Worm (Caenorhabditis elegans) whole organism, L1 larva: ENCODE results near the gene F48G7.7.

Experiments used
- C04F5.9 ChIP-seq: sonication (generic microtip); optimal IDR thresholded peaks from 2 replicates; lab custom pipeline; 2016; ENCODE audit warnings: missing genetic modification characterization, missing compliant biosample characterization
- C16A3.4 ChIP-seq: fragments of 150-350 bp; optimal IDR thresholded peaks from 2 replicates; lab custom pipeline; 2014; ENCODE audit warnings: missing biosample characterization, missing genetic modification characterization
- F16B12.6 ChIP-seq: fragments of 150-350 bp; optimal IDR thresholded peaks from 2 replicates; lab custom pipeline; 2014; ENCODE audit warnings: missing biosample characterization, missing genetic modification characterization
- Y116A8C.19 ChIP-seq: sonication (generic microtip); optimal IDR thresholded peaks from 2 replicates; lab custom pipeline; 2016; ENCODE audit warnings: missing compliant biosample characterization, missing genetic modification characterization, borderline replicate concordance
- aly-2 ChIP-seq: fragments of 150-350 bp; optimal IDR thresholded peaks from 2 replicates; lab custom pipeline; 2014; ENCODE audit warnings: missing biosample characterization, missing genetic modification characterization
- blmp-1 ChIP-seq: fragments of 150-350 bp; optimal IDR thresholded peaks from 2 replicates; lab custom pipeline; 2014; ENCODE audit warnings: missing biosample characterization, missing genetic modification characterization
- ceh-63 ChIP-seq: fragments of 200-800 bp; sonication (Bioruptor generic); optimal IDR thresholded peaks from 2 replicates; lab custom pipeline; 2018; ENCODE audit warnings: mild to moderate bottlenecking, missing genetic modification characterization, missing compliant biosample characterization
- ceh-82 ChIP-seq, 3 experiments: fragments of 150-350 bp in 1 of 3; sonication (generic microtip) in 2 of 3; optimal IDR thresholded peaks; 2 replicates each; lab custom pipeline; 2014 to 2017; ENCODE audit warnings: missing biosample characterization in 3 of 3, missing genetic modification characterization in 3 of 3
- ces-1 ChIP-seq: fragments of 150-350 bp; optimal IDR thresholded peaks from 2 replicates; lab custom pipeline; 2014; ENCODE audit warnings: missing biosample characterization, missing genetic modification reagents, missing genetic modification characterization
- dpl-1 ChIP-seq, 3 experiments: fragments of 150-350 bp in 2 of 3; sonication (generic microtip) in 1 of 3; optimal IDR thresholded peaks; 2 replicates each; lab custom pipeline; 2014 to 2017; ENCODE audit warnings: missing biosample characterization in 3 of 3, missing genetic modification characterization in 3 of 3, missing genetic modification reagents in 3 of 3
- efl-1 ChIP-seq, 4 experiments: fragments of 150-350 bp; optimal IDR thresholded peaks in 3 of 4; peaks in 1 of 4; 1 replicate in 1 of 4; 2 replicates in 3 of 4; lab custom pipeline; 2014; ENCODE audit warnings: missing biosample characterization in 2 of 4, missing genetic modification characterization in 2 of 4, missing genetic modification reagents in 2 of 4
- elt-2 ChIP-seq: sonication (generic microtip); optimal IDR thresholded peaks from 2 replicates; lab custom pipeline; 2016; ENCODE audit warnings: missing genetic modification characterization, mild to moderate bottlenecking, inconsistent platforms, missing compliant biosample characterization, missing genetic modification reagents
- elt-3 ChIP-seq, 6 experiments: fragments of 150-350 bp in 1 of 6; sonication (generic microtip); optimal IDR thresholded peaks; 2 replicates each; lab custom pipeline; 2017 to 2018; ENCODE audit warnings: missing biosample characterization in 6 of 6, missing genetic modification characterization in 6 of 6, inconsistent platforms in 1 of 6
- ets-5 ChIP-seq: fragments of 200-800 bp; sonication (Bioruptor generic); IDR thresholded peaks from 2 replicates; pipeline ENCODE4 v1.3.6; 2022; ENCODE audit warnings: missing genetic modification characterization, missing compliant biosample characterization
- fkh-8 ChIP-seq: sonication (generic microtip); optimal IDR thresholded peaks from 2 replicates; lab custom pipeline; 2016; ENCODE audit warnings: mild to moderate bottlenecking, missing genetic modification characterization, missing compliant biosample characterization
- isw-1 ChIP-seq: fragments of 200-800 bp; sonication (Bioruptor generic); IDR thresholded peaks from 2 replicates; pipeline ENCODE4 v1.3.6; 2022; ENCODE audit warnings: missing genetic modification characterization, missing compliant biosample characterization
- lin-14 ChIP-seq: fragments of 200-800 bp; sonication (Bioruptor generic); optimal IDR thresholded peaks from 2 replicates; lab custom pipeline; 2018; ENCODE audit warnings: mild to moderate bottlenecking, missing genetic modification characterization, moderate library complexity, missing compliant biosample characterization
- lin-15B ChIP-seq: fragments of 150-350 bp; sonication (generic microtip); optimal IDR thresholded peaks from 3 replicates; lab custom pipeline; 2014; ENCODE audit warnings: missing biosample characterization, missing genetic modification characterization
- lin-35 ChIP-seq, 2 experiments: fragments of 150-350 bp; optimal IDR thresholded peaks; 2 replicates each; lab custom pipeline; 2014; ENCODE audit warnings: missing biosample characterization in 2 of 2, missing genetic modification characterization in 2 of 2, missing genetic modification reagents in 2 of 2
- lsy-2 ChIP-seq, 2 experiments: fragments of 150-350 bp; optimal IDR thresholded peaks; 2 replicates each; lab custom pipeline; 2014; ENCODE audit warnings: missing biosample characterization in 2 of 2, missing genetic modification characterization in 2 of 2
- mdl-1 ChIP-seq, 2 experiments: fragments of 150-350 bp; optimal IDR thresholded peaks; 2 replicates each; lab custom pipeline; 2014 to 2017; ENCODE audit warnings: missing biosample characterization in 2 of 2, missing genetic modification characterization in 2 of 2, inconsistent platforms in 1 of 2
- nhr-12 ChIP-seq: sonication (generic microtip); optimal IDR thresholded peaks from 2 replicates; lab custom pipeline; 2017; ENCODE audit warnings: missing biosample characterization, missing genetic modification characterization
- nhr-20 ChIP-seq: sonication (generic microtip); optimal IDR thresholded peaks from 2 replicates; lab custom pipeline; 2016; ENCODE audit warnings: mild to moderate bottlenecking, missing genetic modification characterization, missing compliant biosample characterization
- nhr-237 ChIP-seq: fragments of 150-350 bp; optimal IDR thresholded peaks from 2 replicates; lab custom pipeline; 2014; ENCODE audit warnings: missing biosample characterization, missing genetic modification characterization
- nhr-28 ChIP-seq: fragments of 150-350 bp; optimal IDR thresholded peaks from 2 replicates; lab custom pipeline; 2014; ENCODE audit warnings: missing biosample characterization, missing genetic modification characterization
- nhr-47 ChIP-seq: sonication (generic microtip); optimal IDR thresholded peaks from 2 replicates; lab custom pipeline; 2016; ENCODE audit warnings: mild to moderate bottlenecking, missing genetic modification characterization, moderate library complexity, missing compliant biosample characterization
- nhr-71 ChIP-seq: sonication (generic microtip); optimal IDR thresholded peaks from 2 replicates; lab custom pipeline; 2016; ENCODE audit warnings: mild to moderate bottlenecking, missing genetic modification characterization, moderate library complexity, missing compliant biosample characterization
- nhr-76 ChIP-seq: sonication (generic microtip); optimal IDR thresholded peaks from 2 replicates; lab custom pipeline; 2017; ENCODE audit warnings: missing biosample characterization, missing genetic modification characterization
- nhr-77 ChIP-seq: fragments of 150-350 bp; optimal IDR thresholded peaks from 2 replicates; lab custom pipeline; 2014; ENCODE audit warnings: missing biosample characterization, missing genetic modification characterization
- nhr-84 ChIP-seq: sonication (generic microtip); optimal IDR thresholded peaks from 2 replicates; lab custom pipeline; 2017; ENCODE audit warnings: missing biosample characterization, missing genetic modification characterization
- nhr-85 ChIP-seq: sonication (generic microtip); peaks from one replicate; lab custom pipeline; 2016; ENCODE audit warnings: missing genetic modification characterization, inconsistent platforms, missing compliant biosample characterization
- nhr-90 ChIP-seq: sonication (generic microtip); optimal IDR thresholded peaks from 2 replicates; lab custom pipeline; 2016; ENCODE audit warnings: mild to moderate bottlenecking, missing genetic modification characterization, missing compliant biosample characterization; ENCODE audit not compliant: poor library complexity
- pag-3 ChIP-seq: sonication (generic microtip); optimal IDR thresholded peaks from 2 replicates; lab custom pipeline; 2017; ENCODE audit warnings: missing genetic modification characterization, mild to moderate bottlenecking, missing compliant biosample characterization, antibody characterized with exemption, borderline replicate concordance; ENCODE audit not compliant: insufficient read depth
- pax-3 ChIP-seq: fragments of 200-800 bp; sonication (Bioruptor generic); optimal IDR thresholded peaks from 2 replicates; lab custom pipeline; 2018; ENCODE audit warnings: mild to moderate bottlenecking, missing genetic modification characterization, moderate library complexity, missing compliant biosample characterization
- pqm-1 ChIP-seq: sonication (generic microtip); optimal IDR thresholded peaks from 3 replicates; lab custom pipeline; 2017; ENCODE audit warnings: missing biosample characterization, missing genetic modification characterization
- rnt-1 ChIP-seq: sonication (generic microtip); optimal IDR thresholded peaks from 2 replicates; lab custom pipeline; 2016; ENCODE audit warnings: mild to moderate bottlenecking, missing genetic modification characterization, moderate library complexity, missing compliant biosample characterization
- skn-1 ChIP-seq: fragments of 150-350 bp; optimal IDR thresholded peaks from 2 replicates; lab custom pipeline; 2014; ENCODE audit warnings: missing biosample characterization, missing genetic modification characterization
- snpc-4 ChIP-seq: fragments of 150-350 bp; optimal IDR thresholded peaks from 2 replicates; lab custom pipeline; 2014; ENCODE audit warnings: missing biosample characterization, missing genetic modification characterization
- snu-23 ChIP-seq: sonication (generic microtip); optimal IDR thresholded peaks from 2 replicates; lab custom pipeline; 2016; ENCODE audit warnings: missing genetic modification characterization, missing compliant biosample characterization
- sox-4 ChIP-seq: sonication (generic microtip); optimal IDR thresholded peaks from 2 replicates; lab custom pipeline; 2016; ENCODE audit warnings: missing genetic modification characterization, missing compliant biosample characterization
- sup-37 ChIP-seq: fragments of 200-800 bp; sonication (Bioruptor generic); optimal IDR thresholded peaks from 2 replicates; lab custom pipeline; 2018; ENCODE audit warnings: mild to moderate bottlenecking, missing genetic modification characterization, missing compliant biosample characterization
- swsn-7 ChIP-seq: sonication (generic microtip); optimal IDR thresholded peaks from 2 replicates; lab custom pipeline; 2016; ENCODE audit warnings: missing genetic modification characterization, missing compliant biosample characterization
- unc-30 ChIP-seq: sonication (generic microtip); optimal IDR thresholded peaks from 2 replicates; lab custom pipeline; 2017; ENCODE audit warnings: missing biosample characterization, missing genetic modification characterization
- unc-62 ChIP-seq: fragments of 150-350 bp; optimal IDR thresholded peaks from 2 replicates; lab custom pipeline; 2014; ENCODE audit warnings: missing biosample characterization, missing genetic modification reagents, missing genetic modification characterization
- zip-4 ChIP-seq: fragments of 200-800 bp; sonication (Bioruptor generic); optimal IDR thresholded peaks from 2 replicates; lab custom pipeline; 2018; ENCODE audit warnings: mild to moderate bottlenecking, missing genetic modification characterization, moderate library complexity, missing compliant biosample characterization
- ztf-11 ChIP-seq, 2 experiments: sonication (generic microtip); optimal IDR thresholded peaks; 2 replicates each; lab custom pipeline; 2016 to 2017; ENCODE audit warnings: missing genetic modification characterization in 2 of 2, missing biosample characterization in 1 of 2, missing compliant biosample characterization in 1 of 2

F48G7.7 gene

DNA sequence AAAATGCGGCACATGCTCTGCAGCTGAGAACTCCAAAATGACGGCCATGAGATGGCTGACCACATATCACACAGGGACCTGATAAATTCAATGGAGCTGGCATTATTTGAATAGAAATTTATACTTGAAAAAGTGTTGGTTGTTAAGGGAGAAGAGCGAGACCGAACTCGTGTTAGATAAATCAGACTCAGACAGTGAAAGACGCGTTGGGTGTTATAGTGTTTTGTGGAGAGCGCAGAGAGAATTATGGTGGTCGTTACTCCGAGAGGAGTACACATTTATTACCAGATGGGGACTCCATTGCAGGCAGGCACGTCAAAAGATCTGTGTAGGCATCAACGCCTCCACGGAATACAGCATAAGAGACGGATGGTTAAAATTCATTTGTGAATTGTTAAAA lies 16.5 kb upstream of the F48G7.7 start, which contains the start of gene nhr-190:
nhr-190 (minus strand) TSS at position 175 of the 400 bp plus-strand sequence.
- TF ChIP-seq rnt-1 (tag; lab: Kevin White, UChicago) (peak; percentile 33), ces-1 (no peak), nhr-20 (peak; percentile 22), swsn-7 (tag; lab: Kevin White, UChicago) (peak; percentile 30), nhr-84 (no peak), efl-1 (optimal IDR thresholded peaks at IDR 0.05; lab: Kevin White, UChicago) (peak; percentile 31 to 47), efl-1 (GFP tag; optimal IDR thresholded peaks at IDR 0.05 in 1 of 2; lab: Kevin White, UChicago) (no peak), nhr-76 (tag; lab: Kevin White, UChicago) (no peak), ceh-82 (tag; optimal IDR thresholded peaks at IDR 0.05; lab: Kevin White, UChicago) (peak in 1 of 3 experiments; percentile 2), fkh-8 (tag; lab: Kevin White, UChicago) (peak; percentile 41), ets-5 (GFP tag; lab: Robert Waterston, UW) (no peak)

DNA sequence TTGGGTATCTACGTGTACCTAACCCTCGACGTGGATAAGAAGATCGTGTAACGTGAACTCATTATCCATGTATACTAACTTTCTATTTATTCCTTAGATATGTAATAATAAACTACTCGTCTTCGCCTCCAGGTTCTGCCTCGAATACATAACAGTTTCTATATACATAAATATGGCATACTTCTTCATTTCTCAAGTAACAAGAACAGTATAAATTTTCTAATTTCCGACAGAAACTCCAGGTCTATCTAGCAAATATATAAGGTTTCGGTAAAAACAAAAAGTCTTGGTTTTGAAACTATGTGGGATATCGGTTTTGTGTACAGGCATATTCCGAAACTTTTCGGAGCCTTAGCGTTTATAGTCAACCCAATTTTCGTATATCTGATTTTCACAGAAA lies 12.1 kb upstream of the F48G7.7 start, which contains the start of gene srj-37:
srj-37 (plus strand) TSS at position 301 of the 400 bp plus-strand sequence.
- no peak for TF ChIP-seq ztf-11 (tag; optimal IDR thresholded peaks at IDR 0.05; lab: Kevin White, UChicago)
- no peak for TF ChIP-seq aly-2 (tag; lab: Kevin White, UChicago)
- no peak for TF ChIP-seq lsy-2 (tag; optimal IDR thresholded peaks at IDR 0.05; lab: Kevin White, UChicago)
- TF ChIP-seq swsn-7 (tag; lab: Kevin White, UChicago): no peak
- TF ChIP-seq isw-1 (GFP tag; lab: Robert Waterston, UW): no peak
- no peak for TF ChIP-seq Y116A8C.19 (tag; lab: Kevin White, UChicago)
- TF ChIP-seq nhr-20: no peak
- TF ChIP-seq nhr-77: no peak
- TF ChIP-seq zip-4: no peak
- no peak for TF ChIP-seq C04F5.9 (tag; lab: Kevin White, UChicago)
- no peak for TF ChIP-seq pax-3
- no peak for TF ChIP-seq unc-62 (GFP tag; lab: Kevin White, UChicago)
- TF ChIP-seq sup-37 (GFP tag; lab: Kevin White, UChicago): no peak
- no peak for TF ChIP-seq nhr-47
- no peak for TF ChIP-seq dpl-1 (GFP tag; optimal IDR thresholded peaks at IDR 0.05; lab: Kevin White, UChicago)
- TF ChIP-seq, all 84 proteins: peak for 0

DNA sequence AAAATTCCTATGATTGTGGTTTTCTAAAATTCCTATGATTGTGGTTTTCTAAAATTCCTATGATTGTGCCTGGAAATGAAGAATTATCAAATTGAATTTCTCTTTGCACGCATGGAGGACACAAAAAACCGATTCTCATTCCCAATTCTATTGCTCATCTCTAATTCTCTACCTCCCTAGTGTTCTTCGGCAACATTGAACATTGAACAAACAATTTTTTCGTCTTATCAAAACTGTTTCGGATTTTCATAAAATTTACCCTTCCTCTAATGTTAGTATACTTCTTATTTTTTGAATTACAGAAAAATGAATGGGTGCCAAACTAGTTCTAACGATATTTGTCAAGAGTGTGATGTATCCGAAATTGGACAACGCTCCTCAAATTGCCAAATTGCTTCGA lies 10.1 kb upstream of the F48G7.7 start, which contains the start of gene pals-31:
pals-31 (plus strand) TSS at position 301 of the 400 bp plus-strand sequence.
- no peak for TF ChIP-seq ets-5 (GFP tag; lab: Robert Waterston, UW)
- no peak for TF ChIP-seq pag-3 (tag; lab: Kevin White, UChicago)
- no peak for TF ChIP-seq fkh-8 (tag; lab: Kevin White, UChicago)
- TF ChIP-seq nhr-71: no peak
- no peak for TF ChIP-seq lin-15B (tag; lab: Kevin White, UChicago)

DNA sequence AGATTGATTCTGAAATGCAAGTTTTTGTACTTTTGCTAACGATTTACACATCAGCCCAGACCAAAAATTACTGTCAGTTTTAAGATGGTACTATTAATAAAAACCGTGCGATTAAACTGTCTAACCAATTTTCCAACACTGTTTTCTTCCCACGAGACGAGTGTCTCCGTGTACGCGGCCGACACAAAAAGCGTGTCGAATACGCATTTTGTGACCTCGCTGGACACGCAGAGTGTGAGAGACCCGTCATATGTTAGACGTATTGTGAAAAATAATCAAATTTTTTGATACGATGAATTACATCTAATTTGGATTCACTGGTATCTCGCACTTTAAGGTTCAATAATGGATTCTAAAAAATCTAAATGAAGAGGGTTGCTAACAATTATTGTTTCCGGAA lies 9.4 kb upstream of the F48G7.7 start:
- peak in 1 of 2 experiments; percentile 47 for TF ChIP-seq mdl-1 (tag; optimal IDR thresholded peaks at IDR 0.05; lab: Kevin White, UChicago)
- no peak for TF ChIP-seq ceh-63 (GFP tag; lab: Kevin White, UChicago)
- TF ChIP-seq lin-35 (GFP tag; optimal IDR thresholded peaks at IDR 0.05; lab: Kevin White, UChicago): peak in 1 of 2 experiments; percentile 67
- TF ChIP-seq nhr-90 (tag; lab: Kevin White, UChicago): peak; percentile 0
- TF ChIP-seq nhr-71: peak; percentile 27
- TF ChIP-seq C16A3.4 (tag; lab: Kevin White, UChicago): peak; percentile 27
- TF ChIP-seq nhr-85 (tag; lab: Kevin White, UChicago): peak; percentile 80
- peak; percentile 35 for TF ChIP-seq blmp-1 (tag; lab: Kevin White, UChicago)
- TF ChIP-seq sox-4 (tag; lab: Kevin White, UChicago): no peak
- no peak for TF ChIP-seq skn-1 (tag; lab: Kevin White, UChicago)
- peak in 1 of 6 experiments; percentile 8 for TF ChIP-seq elt-3 (tag; optimal IDR thresholded peaks at IDR 0.05; lab: Kevin White, UChicago)
- TF ChIP-seq snpc-4: peak; percentile 66
- TF ChIP-seq F16B12.6: no peak
- TF ChIP-seq Y116A8C.19 (tag; lab: Kevin White, UChicago): no peak
- no peak for TF ChIP-seq pqm-1 (tag; lab: Kevin White, UChicago)
- TF ChIP-seq snu-23 (GFP tag; lab: Kevin White, UChicago): peak; percentile 44
- no peak for TF ChIP-seq unc-30 (tag; lab: Kevin White, UChicago)
- TF ChIP-seq swsn-7 (tag; lab: Kevin White, UChicago): no peak
- no peak for TF ChIP-seq lin-15B (tag; lab: Kevin White, UChicago)
- no peak for TF ChIP-seq nhr-28 (tag; lab: Kevin White, UChicago)
- peak; percentile 29 for TF ChIP-seq elt-2
- TF ChIP-seq lin-14 (GFP tag; lab: Kevin White, UChicago): peak; percentile 95
- no peak for TF ChIP-seq nhr-12 (tag; lab: Kevin White, UChicago)
- no peak for TF ChIP-seq nhr-77
- TF ChIP-seq nhr-20: peak; percentile 33
- no peak for TF ChIP-seq nhr-237 (tag; lab: Kevin White, UChicago)
